Worm (Caenorhabditis elegans) whole organism, L1 larva: ENCODE measurements around the gene srlf-15.

ENCODE experiments used
- egl-13 ChIP-seq: sonication (generic microtip); optimal IDR thresholded peaks from 2 replicates; lab custom pipeline; 2016; ENCODE audit warnings: missing genotype, missing genetic modification reagents, missing genetic modification characterization, missing compliant biosample characterization
- fkh-4 ChIP-seq: sonication (generic microtip); optimal IDR thresholded peaks from 2 replicates; lab custom pipeline; 2016; ENCODE audit warnings: missing compliant biosample characterization, missing genetic modification characterization, borderline replicate concordance
- hlh-4 ChIP-seq: sonication (generic microtip); optimal IDR thresholded peaks from 2 replicates; lab custom pipeline; 2016; ENCODE audit warnings: mild to moderate bottlenecking, missing genetic modification characterization, missing compliant biosample characterization
- jun-1 ChIP-seq: fragments of 150-350 bp; optimal IDR thresholded peaks from 2 replicates; lab custom pipeline; 2014; ENCODE audit warnings: missing biosample characterization, missing genetic modification reagents, missing genetic modification characterization
- lin-14 ChIP-seq: fragments of 200-800 bp; sonication (Bioruptor generic); optimal IDR thresholded peaks from 2 replicates; lab custom pipeline; 2018; ENCODE audit warnings: mild to moderate bottlenecking, missing genetic modification characterization, moderate library complexity, missing compliant biosample characterization
- mef-2 ChIP-seq: fragments of 150-350 bp; optimal IDR thresholded peaks from 2 replicates; lab custom pipeline; 2014; ENCODE audit warnings: missing biosample characterization, missing genetic modification characterization
- nhr-71 ChIP-seq: sonication (generic microtip); optimal IDR thresholded peaks from 2 replicates; lab custom pipeline; 2016; ENCODE audit warnings: mild to moderate bottlenecking, missing genetic modification characterization, moderate library complexity, missing compliant biosample characterization
- nhr-76 ChIP-seq: sonication (generic microtip); optimal IDR thresholded peaks from 2 replicates; lab custom pipeline; 2017; ENCODE audit warnings: missing biosample characterization, missing genetic modification characterization
- nhr-77 ChIP-seq: fragments of 150-350 bp; optimal IDR thresholded peaks from 2 replicates; lab custom pipeline; 2014; ENCODE audit warnings: missing biosample characterization, missing genetic modification characterization
- ztf-4 ChIP-seq: fragments of 150-350 bp; optimal IDR thresholded peaks from 2 replicates; lab custom pipeline; 2014; ENCODE audit warnings: missing biosample characterization, missing genetic modification characterization

The srlf-15 gene

ce11 chrII:11086770-11087169 lies 50.9 kb downstream of the srlf-15 start (continued):
- TF ChIP-seq hlh-4 (tag; lab: Kevin White, UChicago): no peak
- no peak for TF ChIP-seq egl-13 (tag; lab: Kevin White, UChicago)

- TF ChIP-seq nhr-77 (tag; lab: Kevin White, UChicago) (no peak), ztf-4 (tag; lab: Kevin White, UChicago) (no peak), jun-1 (tag; lab: Kevin White, UChicago) (no peak), fkh-4 (no peak), mef-2 (tag; lab: Kevin White, UChicago) (no peak), lin-14 (GFP tag; lab: Kevin White, UChicago) (peak; percentile 6), nhr-76 (tag; lab: Kevin White, UChicago) (no peak), nhr-71 (tag; lab: Kevin White, UChicago) (no peak)
These were observed 52.3 kb downstream of the srlf-15 start for ce11 chrII:11088137-11088536.
